Worm (Caenorhabditis elegans) whole organism, L1 larva: ENCODE results near the gene ubc-24.

Experiments used
- C34B4.2 ChIP-seq: sonication (generic microtip); optimal IDR thresholded peaks from 2 replicates; lab custom pipeline; 2017; ENCODE audit warnings: mild to moderate bottlenecking, missing genetic modification characterization, missing compliant biosample characterization
- aha-1 ChIP-seq: fragments of 150-350 bp; optimal IDR thresholded peaks from 2 replicates; lab custom pipeline; 2014; ENCODE audit warnings: missing biosample characterization, missing genetic modification characterization
- aly-2 ChIP-seq: fragments of 150-350 bp; optimal IDR thresholded peaks from 2 replicates; lab custom pipeline; 2014; ENCODE audit warnings: missing biosample characterization, missing genetic modification characterization
- ama-1 ChIP-seq: fragments of 150-350 bp; optimal IDR thresholded peaks from 2 replicates; lab custom pipeline; 2014
- ceh-82 ChIP-seq, 3 experiments: fragments of 150-350 bp in 1 of 3; sonication (generic microtip) in 2 of 3; optimal IDR thresholded peaks; 2 replicates each; lab custom pipeline; 2014 to 2017; ENCODE audit warnings: missing biosample characterization in 3 of 3, missing genetic modification characterization in 3 of 3
- elt-3 ChIP-seq, 6 experiments: fragments of 150-350 bp in 1 of 6; sonication (generic microtip); optimal IDR thresholded peaks; 2 replicates each; lab custom pipeline; 2017 to 2018; ENCODE audit warnings: missing biosample characterization in 6 of 6, missing genetic modification characterization in 6 of 6, inconsistent platforms in 1 of 6
- hlh-17 ChIP-seq: fragments of 200-800 bp; sonication (Bioruptor generic); optimal IDR thresholded peaks from 2 replicates; lab custom pipeline; 2018; ENCODE audit warnings: missing genetic modification characterization, mild to moderate bottlenecking, missing compliant biosample characterization, moderate library complexity, borderline replicate concordance
- jun-1 ChIP-seq: fragments of 150-350 bp; optimal IDR thresholded peaks from 2 replicates; lab custom pipeline; 2014; ENCODE audit warnings: missing biosample characterization, missing genetic modification reagents, missing genetic modification characterization
- nhr-90 ChIP-seq: sonication (generic microtip); optimal IDR thresholded peaks from 2 replicates; lab custom pipeline; 2016; ENCODE audit warnings: mild to moderate bottlenecking, missing genetic modification characterization, missing compliant biosample characterization; ENCODE audit not compliant: poor library complexity
- snpc-4 ChIP-seq: fragments of 150-350 bp; optimal IDR thresholded peaks from 2 replicates; lab custom pipeline; 2014; ENCODE audit warnings: missing biosample characterization, missing genetic modification characterization
- sox-4 ChIP-seq: sonication (generic microtip); optimal IDR thresholded peaks from 2 replicates; lab custom pipeline; 2016; ENCODE audit warnings: missing genetic modification characterization, missing compliant biosample characterization
- tbx-2 ChIP-seq: sonication (generic microtip); optimal IDR thresholded peaks from 2 replicates; lab custom pipeline; 2016; ENCODE audit warnings: missing genetic modification characterization, missing compliant biosample characterization
- unc-62 ChIP-seq: fragments of 150-350 bp; optimal IDR thresholded peaks from 2 replicates; lab custom pipeline; 2014; ENCODE audit warnings: missing biosample characterization, missing genetic modification reagents, missing genetic modification characterization

ce11 chrII:8384344-8384743, 21.1 kb upstream of the ubc-24 start:
- TF ChIP-seq jun-1 (no peak), nhr-90 (no peak), tbx-2 (tag; lab: Kevin White, UChicago) (no peak), unc-62 (GFP tag; lab: Kevin White, UChicago) (no peak), C34B4.2 (tag; lab: Kevin White, UChicago) (no peak), elt-3 (tag; optimal IDR thresholded peaks at IDR 0.05; lab: Kevin White, UChicago) (no peak), aly-2 (no peak), ceh-82 (tag; optimal IDR thresholded peaks at IDR 0.05; lab: Kevin White, UChicago) (no peak), aha-1 (tag; lab: Kevin White, UChicago) (no peak), ama-1 (lab: Kevin White, UChicago) (no peak), snpc-4 (tag; lab: Kevin White, UChicago) (no peak), sox-4 (no peak), hlh-17 (no peak)
